Fruit fly (Drosophila melanogaster): ENCODE measurements around the gene Hsp23.
A peak's percentile ranks its signal among the peaks of the same experiment; 100 is the strongest.

DNA sequence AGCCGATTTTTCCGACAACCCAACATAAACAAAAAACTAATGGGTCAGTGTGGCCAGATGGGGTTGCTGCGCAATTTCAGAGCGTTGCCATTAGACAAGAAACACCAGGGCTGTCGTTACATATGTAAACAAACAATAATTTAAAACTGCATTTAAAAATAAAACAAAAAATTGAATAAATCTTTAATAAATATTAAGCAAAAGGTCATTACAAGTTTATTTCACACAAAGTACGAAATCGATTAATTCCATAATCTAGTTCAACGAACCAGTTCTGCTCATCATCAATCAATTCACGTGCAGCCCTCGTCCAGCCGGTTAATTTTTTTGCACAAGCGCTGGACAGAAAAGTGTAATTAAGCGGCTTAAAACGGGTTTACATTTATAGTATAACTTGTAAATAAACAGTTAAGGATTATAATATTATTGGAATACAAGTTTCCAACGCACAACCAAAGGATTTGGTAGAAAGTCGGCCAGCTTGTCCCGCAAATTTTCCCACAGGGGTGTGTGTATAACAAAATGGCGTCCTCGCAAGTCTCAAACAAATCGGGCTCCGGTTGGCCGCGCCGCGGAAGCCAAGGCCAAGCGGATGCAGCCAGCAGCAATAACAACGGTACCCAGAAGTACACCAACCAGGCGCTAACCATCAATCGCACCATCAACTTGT lies 29.2 kb downstream of the Hsp23 start, which contains the start of the genes CG4022 and Cpsf5:
- TF ChIP-seq Ets65A (GFP tag) (peak; percentile 90), otp (GFP tag; IDR thresholded peaks at IDR 0.05) (peak; percentile 74; the same call in 1 of the 3 replicates), CG5180 (GFP tag; optimal IDR thresholded peaks at IDR 0.05) (no peak), oc (tag; optimal IDR thresholded peaks at IDR 0.05) (peak; percentile 63), CG10274 (GFP tag; optimal IDR thresholded peaks at IDR 0.05) (no peak), ssp (GFP tag; IDR thresholded peaks at IDR 0.05) (peak; percentile 70), Blimp-1 (GFP tag; optimal IDR thresholded peaks at IDR 0.05) (peak; percentile 79), gcm2 (GFP tag; optimal IDR thresholded peaks at IDR 0.05) (peak; percentile 53), Sox102F (GFP tag; optimal IDR thresholded peaks at IDR 0.05) (peak; percentile 82), ara (GFP tag; IDR thresholded peaks at IDR 0.05) (peak; percentile 87), CG3407 (GFP tag; optimal IDR thresholded peaks at IDR 0.05) (peak; percentile 68), CG6813 (GFP tag; optimal IDR thresholded peaks at IDR 0.05) (no peak), gcm (GFP tag; optimal IDR thresholded peaks at IDR 0.05) (peak; percentile 78)

Measured in whole organism, embryonic.